Worm (Caenorhabditis elegans) whole organism, L4/young adult: ENCODE data around the gene exos-4.2.

Source experiments
- W03F9.2 ChIP-seq: fragments of 150-350 bp; optimal IDR thresholded peaks from 2 replicates; lab custom pipeline; 2014; ENCODE audit warnings: missing biosample characterization, missing genetic modification characterization
- dao-5 ChIP-seq: sonication (generic microtip); optimal IDR thresholded peaks from 2 replicates; lab custom pipeline; 2016; ENCODE audit warnings: missing genotype, missing genetic modification characterization, moderate library complexity, missing compliant biosample characterization
- him-1 ChIP-seq: sonication (generic microtip); optimal IDR thresholded peaks from 2 replicates; lab custom pipeline; 2016; ENCODE audit warnings: missing genotype, missing genetic modification reagents, missing genetic modification characterization, missing compliant biosample characterization

- TF ChIP-seq W03F9.2 (tag; lab: Kevin White, UChicago) = no peak
- TF ChIP-seq him-1 (tag; lab: Kevin White, UChicago) = no peak
- TF ChIP-seq dao-5 = no peak
Observed at ce11 chrIII:883595-883994, 23.6 kb downstream of the exos-4.2 start.
